Worm (Caenorhabditis elegans) whole organism, L2 larva: ENCODE data around the gene ckb-2.
A peak's percentile ranks its signal among the peaks of the same experiment; 100 is the strongest.

Experiments
- F13H6.1 ChIP-seq: sonication (generic microtip); optimal IDR thresholded peaks from 2 replicates; lab custom pipeline; 2016; ENCODE audit warnings: missing genetic modification characterization, missing compliant biosample characterization
- R02D3.7 ChIP-seq: fragments of 150-350 bp; optimal IDR thresholded peaks from 2 replicates; lab custom pipeline; 2014; ENCODE audit warnings: missing biosample characterization, missing genetic modification characterization
- Y55F3AM.14 ChIP-seq: fragments of 200-800 bp; sonication (Bioruptor generic); optimal IDR thresholded peaks from 2 replicates; lab custom pipeline; 2018; ENCODE audit warnings: mild to moderate bottlenecking, missing genetic modification characterization, missing compliant biosample characterization
- ZK546.5 ChIP-seq: sonication (generic microtip); optimal IDR thresholded peaks from 2 replicates; lab custom pipeline; 2017; ENCODE audit warnings: missing biosample characterization, missing genetic modification characterization
- alr-1 ChIP-seq: fragments of 150-350 bp; optimal IDR thresholded peaks from 2 replicates; lab custom pipeline; 2014; ENCODE audit warnings: missing biosample characterization, missing genetic modification characterization
- aly-2 ChIP-seq: fragments of 150-350 bp; optimal IDR thresholded peaks from 2 replicates; lab custom pipeline; 2014; ENCODE audit warnings: missing biosample characterization, missing genetic modification characterization
- blmp-1 ChIP-seq: sonication (generic microtip); optimal IDR thresholded peaks from 2 replicates; lab custom pipeline; 2017; ENCODE audit warnings: missing genetic modification characterization, mild to moderate bottlenecking, missing compliant biosample characterization, antibody characterized with exemption, moderate library complexity; ENCODE audit not compliant: insufficient read depth
- ceh-82 ChIP-seq: fragments of 150-350 bp; optimal IDR thresholded peaks from 2 replicates; lab custom pipeline; 2014; ENCODE audit warnings: missing biosample characterization, missing genetic modification characterization
- crh-2 ChIP-seq: sonication (generic microtip); optimal IDR thresholded peaks from 2 replicates; lab custom pipeline; 2017; ENCODE audit warnings: missing biosample characterization, missing genetic modification characterization
- dmd-4 ChIP-seq: sonication (generic microtip); optimal IDR thresholded peaks from 2 replicates; lab custom pipeline; 2017; ENCODE audit warnings: missing biosample characterization, missing genetic modification characterization
- elt-1 ChIP-seq: fragments of 150-350 bp; optimal IDR thresholded peaks from 2 replicates; lab custom pipeline; 2014; ENCODE audit warnings: missing biosample characterization, missing genetic modification characterization
- fos-1 ChIP-seq: fragments of 150-350 bp; optimal IDR thresholded peaks from 2 replicates; lab custom pipeline; 2014; ENCODE audit warnings: missing biosample characterization, missing genetic modification characterization
- lin-11 ChIP-seq: fragments of 150-350 bp; sonication (generic microtip); optimal IDR thresholded peaks from 2 replicates; lab custom pipeline; 2014; ENCODE audit warnings: missing biosample characterization, missing genetic modification characterization, inconsistent platforms, mixed read lengths
- lin-13 ChIP-seq: fragments of 150-350 bp; optimal IDR thresholded peaks from 2 replicates; lab custom pipeline; 2014; ENCODE audit warnings: missing biosample characterization, missing genetic modification reagents, missing genetic modification characterization
- lin-39 ChIP-seq: fragments of 150-350 bp; optimal IDR thresholded peaks from 2 replicates; lab custom pipeline; 2014; ENCODE audit warnings: missing biosample characterization, missing genetic modification reagents, missing genetic modification characterization
- lsy-2 ChIP-seq, 2 experiments: fragments of 150-350 bp in 1 of 2; sonication (generic microtip) in 1 of 2; optimal IDR thresholded peaks; 2 replicates each; lab custom pipeline; 2014 to 2017; ENCODE audit warnings: missing biosample characterization in 2 of 2, missing genetic modification characterization in 2 of 2
- mab-5 ChIP-seq: fragments of 150-350 bp; optimal IDR thresholded peaks from 2 replicates; lab custom pipeline; 2014; ENCODE audit warnings: missing biosample characterization, missing genetic modification characterization
- mbf-1 ChIP-seq: sonication (generic microtip); optimal IDR thresholded peaks from 2 replicates; lab custom pipeline; 2017; ENCODE audit warnings: missing biosample characterization, missing genetic modification characterization
- mdl-1 ChIP-seq, 2 experiments: fragments of 150-350 bp in 1 of 2; sonication (generic microtip) in 1 of 2; optimal IDR thresholded peaks; 2 replicates each; lab custom pipeline; 2017; ENCODE audit warnings: missing biosample characterization in 2 of 2, missing genetic modification characterization in 2 of 2
- nhr-10 ChIP-seq: sonication (generic microtip); optimal IDR thresholded peaks from 2 replicates; lab custom pipeline; 2017; ENCODE audit warnings: missing biosample characterization, missing genetic modification characterization
- nhr-21 ChIP-seq: fragments of 150-350 bp; optimal IDR thresholded peaks from 2 replicates; lab custom pipeline; 2014; ENCODE audit warnings: missing biosample characterization, missing genetic modification characterization
- nhr-23 ChIP-seq: fragments of 150-350 bp; optimal IDR thresholded peaks from 2 replicates; lab custom pipeline; 2014; ENCODE audit warnings: missing biosample characterization, missing genetic modification reagents, missing genetic modification characterization
- nhr-237 ChIP-seq: fragments of 150-350 bp; optimal IDR thresholded peaks from 2 replicates; lab custom pipeline; 2014; ENCODE audit warnings: missing biosample characterization, missing genetic modification characterization
- nhr-25 ChIP-seq: fragments of 150-350 bp; sonication (generic microtip); optimal IDR thresholded peaks from 3 replicates; lab custom pipeline; 2014; ENCODE audit warnings: missing biosample characterization, missing genetic modification characterization
- nhr-77 ChIP-seq: fragments of 150-350 bp; optimal IDR thresholded peaks from 2 replicates; lab custom pipeline; 2014; ENCODE audit warnings: missing biosample characterization, missing genetic modification characterization
- peb-1 ChIP-seq: fragments of 150-350 bp; optimal IDR thresholded peaks from 2 replicates; lab custom pipeline; 2014; ENCODE audit warnings: missing biosample characterization, missing genetic modification characterization
- sem-4 ChIP-seq: fragments of 150-350 bp; optimal IDR thresholded peaks from 2 replicates; lab custom pipeline; 2014; ENCODE audit warnings: missing biosample characterization, missing genetic modification reagents, missing genetic modification characterization
- sma-9 ChIP-seq, 2 experiments: fragments of 150-350 bp in 1 of 2; sonication (generic microtip) in 1 of 2; optimal IDR thresholded peaks; 2 replicates each; lab custom pipeline; 2014 to 2016; ENCODE audit warnings: missing genetic modification characterization in 2 of 2, mild to moderate bottlenecking in 1 of 2, missing biosample characterization in 1 of 2, missing compliant biosample characterization in 1 of 2, missing genetic modification reagents in 1 of 2, moderate library complexity in 1 of 2
- unc-39 ChIP-seq: fragments of 150-350 bp; optimal IDR thresholded peaks from 2 replicates; lab custom pipeline; 2014; ENCODE audit warnings: missing biosample characterization, missing genetic modification characterization
- unc-55 ChIP-seq: fragments of 150-350 bp; sonication (generic microtip); optimal IDR thresholded peaks from 3 replicates; lab custom pipeline; 2014; ENCODE audit warnings: missing biosample characterization, missing genetic modification reagents, missing genetic modification characterization
- unc-62 ChIP-seq: fragments of 150-350 bp; optimal IDR thresholded peaks from 2 replicates; lab custom pipeline; 2014; ENCODE audit warnings: missing biosample characterization, missing genetic modification reagents, missing genetic modification characterization
- zag-1 ChIP-seq: fragments of 150-350 bp; optimal IDR thresholded peaks from 2 replicates; lab custom pipeline; 2014; ENCODE audit warnings: missing biosample characterization, missing genetic modification characterization
- ztf-11 ChIP-seq: sonication (generic microtip); optimal IDR thresholded peaks from 2 replicates; lab custom pipeline; 2017; ENCODE audit warnings: missing biosample characterization, missing genetic modification characterization
- ztf-4 ChIP-seq: fragments of 150-350 bp; optimal IDR thresholded peaks from 2 replicates; lab custom pipeline; 2014; ENCODE audit warnings: missing biosample characterization, missing genetic modification characterization

The ckb-2 gene

DNA sequence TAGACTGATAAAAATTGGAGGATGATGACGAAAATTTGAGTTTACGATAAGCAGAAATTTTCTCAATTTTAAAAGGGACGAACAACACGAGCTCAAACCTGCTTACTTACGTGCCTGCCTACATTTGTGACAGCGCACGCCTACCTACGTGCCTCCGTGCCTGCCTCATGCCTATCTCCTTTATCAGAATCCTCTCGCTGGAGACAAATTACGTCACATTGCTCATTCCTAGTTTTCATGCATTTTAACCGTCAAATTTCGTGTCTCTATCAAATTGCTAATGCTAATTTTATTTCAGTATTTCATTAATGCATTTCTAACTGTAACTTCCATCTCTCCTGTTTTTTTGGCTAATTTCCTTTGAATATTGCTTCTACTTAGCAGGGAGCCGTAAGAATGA, 13.6 kb downstream of the ckb-2 start, which contains the start of gene pals-27:
Gene pals-27, plus strand, starts transcription at position 301 of the 400 bp plus-strand sequence.
- TF ChIP-seq zag-1 (tag; lab: Kevin White, UChicago) (no peak), ztf-11 (no peak), Y55F3AM.14 (GFP tag; lab: Kevin White, UChicago) (no peak), lin-13 (GFP tag; lab: Kevin White, UChicago) (no peak), dmd-4 (no peak), unc-39 (tag; lab: Kevin White, UChicago) (no peak)
- TF ChIP-seq, all 48 proteins: peak for 0

DNA sequence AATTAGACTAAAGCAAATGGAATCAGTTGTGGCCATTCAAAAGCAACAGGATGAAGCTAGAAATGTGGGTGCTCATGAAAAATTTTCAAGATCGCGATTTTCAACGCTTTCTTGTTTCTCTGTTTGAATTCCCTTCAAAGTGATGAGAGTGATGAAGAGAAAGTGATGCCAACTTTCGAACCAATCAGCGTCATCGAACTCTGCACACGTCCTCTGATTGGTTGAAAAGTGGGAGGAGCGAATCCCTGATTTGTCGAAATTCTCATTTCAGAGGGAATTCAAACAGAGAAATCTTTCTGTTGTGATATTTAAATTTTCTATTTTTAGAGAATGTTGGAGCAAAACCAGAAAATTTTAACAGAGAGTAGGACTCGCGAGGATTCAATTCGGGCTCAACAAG, 14.4 kb downstream of the ckb-2 start:
- no peak for TF ChIP-seq sma-9 (GFP tag; optimal IDR thresholded peaks at IDR 0.05; lab: Kevin White, UChicago)
- no peak for TF ChIP-seq sma-9 (tag; optimal IDR thresholded peaks at IDR 0.05; lab: Kevin White, UChicago)
- no peak for TF ChIP-seq Y55F3AM.14 (GFP tag; lab: Kevin White, UChicago)
- TF ChIP-seq unc-55 (GFP tag; lab: Kevin White, UChicago) = no peak
- TF ChIP-seq dmd-4 = no peak
- no peak for TF ChIP-seq zag-1 (tag; lab: Kevin White, UChicago)
- no peak for TF ChIP-seq fos-1 (tag; lab: Kevin White, UChicago)
- TF ChIP-seq peb-1 = no peak
- no peak for TF ChIP-seq mbf-1 (tag; lab: Kevin White, UChicago)
- no peak for TF ChIP-seq ztf-4
- TF ChIP-seq alr-1 (tag; lab: Kevin White, UChicago) = no peak
- TF ChIP-seq lin-13 (GFP tag; lab: Kevin White, UChicago) = no peak
- no peak for TF ChIP-seq ceh-82
- TF ChIP-seq mdl-1 (tag; optimal IDR thresholded peaks at IDR 0.05; lab: Kevin White, UChicago) = no peak
- TF ChIP-seq blmp-1 (tag; lab: Kevin White, UChicago) = no peak
- no peak for TF ChIP-seq nhr-23
- TF ChIP-seq sem-4 (tag; lab: Kevin White, UChicago) = no peak
- TF ChIP-seq crh-2 (tag; lab: Kevin White, UChicago) = no peak
- no peak for TF ChIP-seq unc-62 (GFP tag; lab: Kevin White, UChicago)

DNA sequence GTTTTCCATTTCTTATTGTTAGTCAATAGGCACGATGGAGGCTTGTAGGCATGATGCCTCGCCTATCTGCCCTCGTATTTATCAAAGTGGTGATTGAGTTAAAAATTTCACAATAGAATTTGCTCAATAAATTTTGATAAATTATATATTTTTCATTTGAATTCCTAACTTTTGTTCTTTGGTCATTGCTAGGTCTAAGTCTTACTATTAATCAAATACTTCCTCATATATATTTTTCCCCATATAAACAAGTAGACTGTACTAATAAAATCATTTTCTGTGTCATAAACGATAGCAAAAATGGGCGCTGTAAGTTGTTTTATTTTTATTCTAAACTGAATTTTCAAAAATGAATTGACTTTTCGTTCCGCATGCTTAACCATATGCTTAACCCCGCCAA, 16.7 kb downstream of the ckb-2 start, which contains the start of gene pals-28:
Gene pals-28, plus strand, starts transcription at position 301 of the 400 bp plus-strand sequence.
- TF ChIP-seq ZK546.5 (tag; lab: Kevin White, UChicago) (no peak), zag-1 (tag; lab: Kevin White, UChicago) (no peak), crh-2 (tag; lab: Kevin White, UChicago) (no peak), ztf-11 (no peak), sem-4 (tag; lab: Kevin White, UChicago) (no peak), nhr-237 (no peak), peb-1 (no peak), lin-11 (tag; lab: Kevin White, UChicago) (no peak), mdl-1 (tag; optimal IDR thresholded peaks at IDR 0.05; lab: Kevin White, UChicago) (no peak)

DNA sequence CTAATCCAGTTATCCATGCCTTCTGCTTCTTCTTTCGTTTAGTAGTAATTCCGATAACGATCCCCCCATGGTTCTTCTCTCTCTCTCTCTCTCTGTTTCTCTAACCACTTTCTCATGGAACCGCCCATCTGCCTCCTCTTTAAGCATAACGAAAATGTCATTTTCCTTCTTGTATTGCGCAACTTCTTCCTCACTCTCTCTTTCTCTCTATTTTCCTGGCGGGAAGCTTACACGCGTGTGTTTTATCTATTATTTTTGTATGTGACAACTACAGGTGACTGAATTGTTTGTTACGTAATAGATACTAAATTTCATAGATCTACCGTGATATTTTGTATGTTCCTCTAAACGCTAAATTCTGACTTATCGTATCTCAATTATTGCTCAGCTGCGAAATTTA, 22.7 kb downstream of the ckb-2 start:
- TF ChIP-seq nhr-25 (tag; lab: Kevin White, UChicago) (no peak), R02D3.7 (tag; lab: Kevin White, UChicago) (no peak), nhr-21 (no peak), nhr-23 (no peak), nhr-10 (tag; lab: Kevin White, UChicago) (no peak), crh-2 (tag; lab: Kevin White, UChicago) (no peak), alr-1 (tag; lab: Kevin White, UChicago) (no peak), lin-39 (tag; lab: Kevin White, UChicago) (no peak), elt-1 (tag; lab: Kevin White, UChicago) (no peak), lsy-2 (tag; optimal IDR thresholded peaks at IDR 0.05; lab: Kevin White, UChicago) (no peak), unc-55 (GFP tag; lab: Kevin White, UChicago) (no peak), nhr-77 (no peak), mab-5 (tag; lab: Kevin White, UChicago) (no peak), aly-2 (no peak), ztf-11 (no peak), ceh-82 (no peak), fos-1 (tag; lab: Kevin White, UChicago) (no peak), F13H6.1 (no peak)

DNA sequence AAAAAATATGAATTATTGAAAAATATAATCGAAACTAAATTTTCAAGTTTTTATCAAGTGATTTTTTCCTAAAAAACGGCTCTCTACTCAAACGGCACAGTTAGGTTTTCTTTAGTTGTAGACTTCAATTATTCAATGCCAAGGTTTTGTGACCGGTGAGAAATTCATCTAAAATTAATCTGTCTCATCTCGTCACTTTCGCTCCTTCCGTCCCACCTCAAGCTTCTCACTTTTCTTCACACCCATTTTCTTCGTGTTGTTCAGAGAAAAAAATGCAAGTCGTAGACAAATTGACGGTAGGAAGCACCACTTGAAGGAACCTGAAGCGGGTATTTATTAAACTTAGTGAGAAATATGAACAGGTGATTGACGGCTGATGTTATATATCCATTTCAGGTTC, 23.6 kb downstream of the ckb-2 start:
- no peak for TF ChIP-seq nhr-25 (tag; lab: Kevin White, UChicago)
- TF ChIP-seq blmp-1 (tag; lab: Kevin White, UChicago) = peak; percentile 66
